In genomic region chrIII:5417921-5418320, ce11 we compare ENCODE assay signal across 1 worm cellular context.
TF ChIP-seq lines count a peak whose summit lies in the region.

No protein-coding gene starts in this region.

TF ChIP-seq in whole organism, L2 larva, 48 proteins besides CTCF, POLR2A, EP300 and RAD21 (continued from another document):
- TF ChIP-seq sma-9 (GFP tag; optimal IDR thresholded peaks at IDR 0.05; lab: Kevin White, UChicago) (peak; percentile 35), sma-9 (tag; optimal IDR thresholded peaks at IDR 0.05; lab: Kevin White, UChicago) (no peak)
